In the genomic region with DNA sequence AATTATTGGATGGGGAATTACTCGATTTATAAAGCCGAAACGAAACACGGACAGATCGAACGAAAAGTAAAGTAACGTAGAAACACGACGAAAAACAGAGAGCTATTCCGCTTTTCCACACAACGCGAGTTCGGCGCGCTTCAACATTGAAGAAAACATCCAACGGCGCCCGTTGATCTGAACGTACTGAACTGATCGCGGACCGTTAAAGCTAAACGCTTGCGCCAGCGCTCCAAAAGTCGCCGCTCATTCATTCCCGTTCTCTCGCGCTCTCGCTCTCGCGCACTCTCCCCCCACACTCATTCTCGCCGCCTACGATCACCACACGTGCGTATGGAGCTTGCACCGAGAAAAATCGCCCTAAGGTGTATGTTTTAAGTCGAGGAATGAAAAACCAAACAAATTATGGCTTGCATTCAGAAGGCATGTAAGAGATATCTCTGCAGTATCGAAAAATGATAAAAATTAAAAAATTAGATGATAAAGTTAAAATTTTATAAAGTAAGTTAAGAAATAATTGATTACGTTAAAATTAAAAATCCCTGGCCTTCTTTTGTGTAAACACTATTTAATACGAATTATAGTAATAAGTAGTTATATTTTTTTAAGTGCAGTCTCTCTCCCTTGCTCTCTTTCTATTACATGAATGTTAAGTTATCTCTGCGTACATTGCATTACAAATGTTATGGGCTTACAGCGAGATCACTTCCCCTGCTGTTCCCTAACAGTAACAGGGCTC, we compare ENCODE assay signal across 5 fruit fly cellular contexts.
TF ChIP-seq lines count a peak whose summit lies in the region.

A gene (minus strand): TSS at position 188 of the 739 bp plus-strand sequence.

- TF ChIP-seq CTCF in whole organism, embryonic (GFP tag; optimal IDR thresholded peaks at IDR 0.05; lab: Kevin White, UChicago) = peak; percentile 74

TF ChIP-seq in whole organism, adult, 20 proteins besides CTCF, POLR2A, EP300 and RAD21 (continues in another document):
- TF ChIP-seq cic (GFP tag; optimal IDR thresholded peaks at IDR 0.05; lab: Kevin White, UChicago) (peak; percentile 77), Mnt (GFP tag; optimal IDR thresholded peaks at IDR 0.05; lab: Kevin White, UChicago) (peak; percentile 96), ovo (GFP tag; optimal IDR thresholded peaks at IDR 0.05; lab: Kevin White, UChicago) (peak; percentile 89), CG5204 (GFP tag; optimal IDR thresholded peaks at IDR 0.05; lab: Kevin White, UChicago) (no peak), CG12768 (GFP tag; optimal IDR thresholded peaks at IDR 0.05; lab: Kevin White, UChicago) (peak; percentile 89), toe (GFP tag; optimal IDR thresholded peaks at IDR 0.05; lab: Kevin White, UChicago) (no peak), bab1 (GFP tag; optimal IDR thresholded peaks at IDR 0.05; lab: Kevin White, UChicago) (peak; percentile 93), Crg-1 (GFP tag; optimal IDR thresholded peaks at IDR 0.05; lab: Kevin White, UChicago) (peak; percentile 82), cnc (optimal IDR thresholded peaks at IDR 0.05; lab: Kevin White, UChicago) (no peak), kay (GFP tag; lab: Kevin White, UChicago; ENCODE audit: borderline replicate concordance) (no peak), pad (GFP tag; optimal IDR thresholded peaks at IDR 0.05; lab: Kevin White, UChicago) (peak; percentile 97), CG7045 (GFP tag; optimal IDR thresholded peaks at IDR 0.05; lab: Kevin White, UChicago) (peak; percentile 94), CG1620 (GFP tag; optimal IDR thresholded peaks at IDR 0.05; lab: Kevin White, UChicago) (peak; percentile 90), CG7101 (tag; optimal IDR thresholded peaks at IDR 0.05; lab: Kevin White, UChicago) (peak; percentile 92), CG33017 (tag; optimal IDR thresholded peaks at IDR 0.05; lab: Kevin White, UChicago) (peak; percentile 92), tj (GFP tag; optimal IDR thresholded peaks at IDR 0.05; lab: Kevin White, UChicago) (peak; percentile 60)

TF ChIP-seq in whole organism, embryonic, 481 proteins besides CTCF, POLR2A, EP300 and RAD21 (continues in another document):
- TF ChIP-seq Myb (GFP tag; optimal IDR thresholded peaks at IDR 0.05; lab: Kevin White, UChicago) = peak; percentile 77
- peak; percentile 92 for TF ChIP-seq Gsc (GFP tag; IDR thresholded peaks at IDR 0.05; lab: Robert Waterston, UW)
- peak; percentile 94 for TF ChIP-seq gce (GFP tag; IDR thresholded peaks at IDR 0.05; lab: Robert Waterston, UW)
- TF ChIP-seq ERR (GFP tag; optimal IDR thresholded peaks at IDR 0.05; lab: Kevin White, UChicago) = peak; percentile 89
- peak; percentile 95 for TF ChIP-seq jigr1 (GFP tag; IDR thresholded peaks at IDR 0.05; lab: Robert Waterston, UW)
- TF ChIP-seq gcm2 (GFP tag; optimal IDR thresholded peaks at IDR 0.05; lab: Kevin White, UChicago) = peak; percentile 93
- TF ChIP-seq CG17612 (GFP tag; IDR thresholded peaks at IDR 0.05; lab: Robert Waterston, UW) = peak; percentile 95
- TF ChIP-seq MESR4 (GFP tag; optimal IDR thresholded peaks at IDR 0.05; lab: Kevin White, UChicago) = peak; percentile 68
- TF ChIP-seq CG7357 (GFP tag; IDR thresholded peaks at IDR 0.05; lab: Robert Waterston, UW) = peak; percentile 95
- TF ChIP-seq CG14860 (GFP tag; IDR thresholded peaks at IDR 0.05; lab: Robert Waterston, UW; ENCODE audit: partially characterized antibody) = 0 out of 3 replicates have a peak, but pooled peaks have one; percentile 34
- TF ChIP-seq CG34422 (GFP tag; IDR thresholded peaks at IDR 0.05; lab: Robert Waterston, UW) = peak; percentile 98
- TF ChIP-seq CG7786 (GFP tag; optimal IDR thresholded peaks at IDR 0.05; lab: Kevin White, UChicago) = peak; percentile 94
- TF ChIP-seq pnt (GFP tag; optimal IDR thresholded peaks at IDR 0.05; lab: Kevin White, UChicago) = peak; percentile 92
- TF ChIP-seq CG3726 (GFP tag; IDR thresholded peaks at IDR 0.05; lab: Robert Waterston, UW) = peak; percentile 97
- TF ChIP-seq repo (GFP tag; optimal IDR thresholded peaks at IDR 0.05; lab: Kevin White, UChicago) = peak; percentile 90

TF ChIP-seq in whole organism, prepupa, 60 proteins besides CTCF, POLR2A, EP300 and RAD21 (continues in another document):
- TF ChIP-seq CG3919 (GFP tag; optimal IDR thresholded peaks at IDR 0.05; lab: Kevin White, UChicago) (peak; percentile 98), CG8319 (GFP tag; optimal IDR thresholded peaks at IDR 0.05; lab: Kevin White, UChicago) (peak; percentile 96), CG9139 (GFP tag; optimal IDR thresholded peaks at IDR 0.05; lab: Kevin White, UChicago) (peak; percentile 94), dsx (GFP tag; optimal IDR thresholded peaks at IDR 0.05; lab: Kevin White, UChicago; ENCODE audit: poor library complexity, severe bottlenecking) (peak; percentile 97), Hr38 (GFP tag; optimal IDR thresholded peaks at IDR 0.05; lab: Kevin White, UChicago) (no peak), CG34406 (GFP tag; optimal IDR thresholded peaks at IDR 0.05; lab: Kevin White, UChicago) (peak; percentile 99), CG15336 (GFP tag; IDR thresholded peaks at IDR 0.05; lab: Robert Waterston, UW) (peak; percentile 99), esn (GFP tag; optimal IDR thresholded peaks at IDR 0.05; lab: Kevin White, UChicago) (peak; percentile 99), Sox102F (GFP tag; optimal IDR thresholded peaks at IDR 0.05; lab: Kevin White, UChicago) (peak; percentile 98), CG6163 (GFP tag; IDR thresholded peaks at IDR 0.05; lab: Robert Waterston, UW) (peak; percentile 98), achi (GFP tag; optimal IDR thresholded peaks at IDR 0.05; lab: Kevin White, UChicago) (peak; percentile 98), Eip75B (GFP tag; optimal IDR thresholded peaks at IDR 0.05; lab: Kevin White, UChicago) (peak; percentile 98), Hr4 (GFP tag; optimal IDR thresholded peaks at IDR 0.05; lab: Kevin White, UChicago) (peak; percentile 98), CG6792 (GFP tag; optimal IDR thresholded peaks at IDR 0.05; lab: Kevin White, UChicago) (peak; percentile 98), dac (GFP tag; optimal IDR thresholded peaks at IDR 0.05; lab: Kevin White, UChicago) (peak; percentile 99), pdm3 (GFP tag; optimal IDR thresholded peaks at IDR 0.05; lab: Kevin White, UChicago) (peak; percentile 98), ss (GFP tag; optimal IDR thresholded peaks at IDR 0.05; lab: Kevin White, UChicago) (peak; percentile 96 to 97)

TF ChIP-seq in whole organism, pupa, 21 proteins besides CTCF, POLR2A, EP300 and RAD21 (continues in another document):
- TF ChIP-seq EcR (GFP tag; optimal IDR thresholded peaks at IDR 0.05; lab: Kevin White, UChicago) (peak; percentile 71), CG10348 (GFP tag; IDR thresholded peaks at IDR 0.05; lab: Robert Waterston, UW) (peak; percentile 91), rn (GFP tag; IDR thresholded peaks at IDR 0.05; lab: Robert Waterston, UW) (peak; percentile 94), CG14655 (GFP tag; optimal IDR thresholded peaks at IDR 0.05; lab: Kevin White, UChicago) (peak; percentile 99), CG13204 (GFP tag; optimal IDR thresholded peaks at IDR 0.05; lab: Kevin White, UChicago) (peak; percentile 93), CG15710 (tag; optimal IDR thresholded peaks at IDR 0.05; lab: Kevin White, UChicago) (peak; percentile 98), CG8301 (tag; optimal IDR thresholded peaks at IDR 0.05; lab: Kevin White, UChicago) (peak; percentile 98), CG34367 (tag; optimal IDR thresholded peaks at IDR 0.05; lab: Kevin White, UChicago) (peak; percentile 96), CG4496 (GFP tag; IDR thresholded peaks at IDR 0.05; lab: Robert Waterston, UW) (peak; percentile 98), D1 (tag; optimal IDR thresholded peaks at IDR 0.05; lab: Kevin White, UChicago) (peak; percentile 97), CG8159 (tag; optimal IDR thresholded peaks at IDR 0.05; lab: Kevin White, UChicago) (peak; percentile 98), CG17806 (tag; optimal IDR thresholded peaks at IDR 0.05; lab: Kevin White, UChicago) (peak; percentile 98), Snoo (tag; optimal IDR thresholded peaks at IDR 0.05; lab: Kevin White, UChicago) (peak; percentile 99), Ets98B (GFP tag; IDR thresholded peaks at IDR 0.05; lab: Robert Waterston, UW) (peak; percentile 97), gl (tag; optimal IDR thresholded peaks at IDR 0.05; lab: Kevin White, UChicago) (peak; percentile 89), Pif1B (GFP tag; optimal IDR thresholded peaks at IDR 0.05; lab: Kevin White, UChicago) (peak; percentile 98), Pif1A (GFP tag; optimal IDR thresholded peaks at IDR 0.05; lab: Kevin White, UChicago) (peak; percentile 97), CG12605 (GFP tag; IDR thresholded peaks at IDR 0.05; lab: Robert Waterston, UW) (peak; percentile 96), CG32121 (GFP tag; IDR thresholded peaks at IDR 0.05; lab: Robert Waterston, UW) (peak; percentile 99)

TF ChIP-seq in whole organism, wandering third instar larva, 38 proteins besides CTCF, POLR2A, EP300 and RAD21 (continues in another document):
- TF ChIP-seq sage (GFP tag; optimal IDR thresholded peaks at IDR 0.05; lab: Kevin White, UChicago) (peak; percentile 90), usp (GFP tag; optimal IDR thresholded peaks at IDR 0.05; lab: Kevin White, UChicago) (no peak), psq (GFP tag; optimal IDR thresholded peaks at IDR 0.05; lab: Kevin White, UChicago) (peak; percentile 94), jim (GFP tag; optimal IDR thresholded peaks at IDR 0.05; lab: Kevin White, UChicago) (peak; percentile 55), h (GFP tag; optimal IDR thresholded peaks at IDR 0.05; lab: Kevin White, UChicago) (peak; percentile 96), sv (GFP tag; optimal IDR thresholded peaks at IDR 0.05; lab: Kevin White, UChicago) (peak; percentile 98), lola (GFP tag; optimal IDR thresholded peaks at IDR 0.05; lab: Kevin White, UChicago) (no peak), N (GFP tag; optimal IDR thresholded peaks at IDR 0.05; lab: Kevin White, UChicago) (no peak), GATAd (GFP tag; optimal IDR thresholded peaks at IDR 0.05; lab: Kevin White, UChicago) (peak; percentile 8), brk (GFP tag; optimal IDR thresholded peaks at IDR 0.05; lab: Kevin White, UChicago) (peak; percentile 85), Dif (GFP tag; optimal IDR thresholded peaks at IDR 0.05; lab: Kevin White, UChicago; ENCODE audit: partially characterized antibody) (peak; percentile 98), Mio (GFP tag; optimal IDR thresholded peaks at IDR 0.05; lab: Kevin White, UChicago) (peak; percentile 64), dsf (GFP tag; optimal IDR thresholded peaks at IDR 0.05; lab: Kevin White, UChicago; ENCODE audit: borderline replicate concordance) (peak; percentile 49), ey (GFP tag; optimal IDR thresholded peaks at IDR 0.05; lab: Kevin White, UChicago) (peak; percentile 92), CG9705 (GFP tag; optimal IDR thresholded peaks at IDR 0.05; lab: Kevin White, UChicago) (peak; percentile 81), CG32264 (GFP tag; optimal IDR thresholded peaks at IDR 0.05; lab: Kevin White, UChicago) (peak; percentile 77), dmrt93B (GFP tag; optimal IDR thresholded peaks at IDR 0.05; lab: Kevin White, UChicago) (peak; percentile 92), HLH106 (tag; optimal IDR thresholded peaks at IDR 0.05; lab: Kevin White, UChicago) (peak; percentile 96), Hr78 (GFP tag; optimal IDR thresholded peaks at IDR 0.05; lab: Kevin White, UChicago) (no peak), Myc (optimal IDR thresholded peaks at IDR 0.05; lab: Kevin White, UChicago) (no peak), Dfd (GFP tag; optimal IDR thresholded peaks at IDR 0.05; lab: Kevin White, UChicago) (no peak)
